Fruit fly (Drosophila melanogaster) whole organism, embryonic: Measurements from ENCODE around the gene Tm1.

Source experiments
- Aef1 ChIP-seq: fragments of 200-800 bp; sonication (Bioruptor generic); IDR thresholded peaks from 3 replicates; pipeline ENCODE4 v1.3.6; 2022; ENCODE audit warnings: missing biosample characterization, missing genetic modification characterization
- Antp ChIP-seq: fragments of 200-800 bp; sonication (Bioruptor generic); optimal IDR thresholded peaks from 3 replicates; lab custom pipeline; 2016; ENCODE audit warnings: missing biosample characterization, missing genetic modification characterization
- CG10267 ChIP-seq: fragments of 200-800 bp; sonication (Bioruptor generic); optimal IDR thresholded peaks from 2 replicates; lab custom pipeline; 2018; ENCODE audit warnings: missing biosample characterization, mild to moderate bottlenecking, missing genetic modification characterization, moderate library complexity
- CG12219 ChIP-seq: fragments of 200-800 bp; sonication (Bioruptor generic); optimal IDR thresholded peaks from 3 replicates; lab custom pipeline; 2018; ENCODE audit warnings: missing biosample characterization, mild to moderate bottlenecking, missing genetic modification characterization
- CG13123 ChIP-seq: fragments of 200-800 bp; sonication (Bioruptor generic); optimal IDR thresholded peaks from 2 replicates; lab custom pipeline; 2016; ENCODE audit warnings: missing biosample characterization, missing genetic modification characterization
- CG13775 ChIP-seq: fragments of 200-800 bp; sonication (Bioruptor generic); optimal IDR thresholded peaks from 3 replicates; lab custom pipeline; 2017; ENCODE audit warnings: missing biosample characterization, mild to moderate bottlenecking, missing genetic modification characterization
- CG15073 ChIP-seq: fragments of 200-800 bp; sonication (Bioruptor generic); optimal IDR thresholded peaks from 2 replicates; lab custom pipeline; 2016; ENCODE audit warnings: missing biosample characterization, missing genetic modification characterization
- CG1602 ChIP-seq: fragments of 200-800 bp; sonication (Bioruptor generic); optimal IDR thresholded peaks from 3 replicates; lab custom pipeline; 2016; ENCODE audit warnings: missing biosample characterization, missing genetic modification characterization
- CG17361 ChIP-seq: fragments of 200-800 bp; sonication (Bioruptor generic); IDR thresholded peaks from 3 replicates; pipeline ENCODE4 v1.3.6; 2022; ENCODE audit warnings: missing biosample characterization, missing genetic modification characterization
- CG17612 ChIP-seq: fragments of 200-800 bp; sonication (Bioruptor generic); IDR thresholded peaks from 2 replicates; pipeline ENCODE4 v1.3.6; 2022; ENCODE audit warnings: missing biosample characterization, missing genetic modification characterization
- CG17912 ChIP-seq: fragments of 200-800 bp; sonication (Bioruptor generic); optimal IDR thresholded peaks from 2 replicates; lab custom pipeline; 2018; ENCODE audit warnings: missing biosample characterization, mild to moderate bottlenecking, missing genetic modification characterization
- CG30403 ChIP-seq: fragments of 200-800 bp; sonication (Bioruptor generic); optimal IDR thresholded peaks from 3 replicates; lab custom pipeline; 2016; ENCODE audit warnings: missing biosample characterization, missing genetic modification characterization
- CG31224 ChIP-seq: fragments of 200-800 bp; sonication (Bioruptor generic); IDR thresholded peaks from 2 replicates; pipeline ENCODE4 v1.3.6; 2022; ENCODE audit warnings: missing biosample characterization, missing genetic modification characterization
- CG31388 ChIP-seq: fragments of 200-800 bp; sonication (Bioruptor generic); optimal IDR thresholded peaks from 2 replicates; lab custom pipeline; 2016; ENCODE audit warnings: missing biosample characterization, missing genetic modification characterization
- CG3281 ChIP-seq: fragments of 200-800 bp; sonication (Bioruptor generic); optimal IDR thresholded peaks from 3 replicates; lab custom pipeline; 2017; ENCODE audit warnings: missing biosample characterization, mild to moderate bottlenecking, missing genetic modification characterization
- CG42726 ChIP-seq: fragments of 200-800 bp; sonication (Bioruptor generic); IDR thresholded peaks from 2 replicates; pipeline ENCODE4 v1.3.6; 2022; ENCODE audit warnings: missing biosample characterization, missing genetic modification characterization; ENCODE audit not compliant: partially characterized antibody
- CG4404 ChIP-seq: fragments of 200-800 bp; sonication (Bioruptor generic); IDR thresholded peaks from 2 replicates; pipeline ENCODE4 v1.3.6; 2022; ENCODE audit warnings: missing biosample characterization, missing genetic modification characterization
- CG4617 ChIP-seq: fragments of 200-800 bp; sonication (Bioruptor generic); optimal IDR thresholded peaks from 3 replicates; lab custom pipeline; 2016; ENCODE audit warnings: missing biosample characterization, missing genetic modification characterization, borderline replicate concordance
- CG4707 ChIP-seq: fragments of 200-800 bp; sonication (Bioruptor generic); optimal IDR thresholded peaks from 2 replicates; lab custom pipeline; 2018; ENCODE audit warnings: missing biosample characterization, mild to moderate bottlenecking, missing genetic modification characterization, moderate library complexity
- CG6175 ChIP-seq: fragments of 200-800 bp; sonication (Bioruptor generic); IDR thresholded peaks from 3 replicates; pipeline ENCODE4 v1.3.6; 2022; ENCODE audit warnings: missing biosample characterization, missing genetic modification characterization
- CG6683 ChIP-seq: fragments of 200-800 bp; sonication (Bioruptor generic); optimal IDR thresholded peaks from 2 replicates; lab custom pipeline; 2017; ENCODE audit warnings: missing biosample characterization, mild to moderate bottlenecking, missing genetic modification characterization, missing genetic modification reagents
- CG7372 ChIP-seq: fragments of 200-800 bp; sonication (Bioruptor generic); IDR thresholded peaks from 2 replicates; pipeline ENCODE4 v1.3.6; 2022; ENCODE audit warnings: missing biosample characterization, missing genetic modification characterization
- CG8944 ChIP-seq: fragments of 200-800 bp; sonication (Bioruptor generic); optimal IDR thresholded peaks from 3 replicates; lab custom pipeline; 2016; ENCODE audit warnings: missing biosample characterization, missing genetic modification characterization
- Dbx ChIP-seq: fragments of 200-800 bp; sonication (Bioruptor generic); IDR thresholded peaks from 3 replicates; pipeline ENCODE4 v1.3.6; 2022; ENCODE audit warnings: missing biosample characterization, missing genetic modification characterization
- Dek ChIP-seq: fragments of 200-800 bp; sonication (Bioruptor generic); optimal IDR thresholded peaks from 3 replicates; lab custom pipeline; 2019; ENCODE audit warnings: missing biosample characterization, mild to moderate bottlenecking, missing genetic modification characterization, moderate library complexity
- Dll ChIP-seq: fragments of 200-800 bp; sonication (Bioruptor generic); IDR thresholded peaks from 4 replicates; pipeline ENCODE4 v1.3.6; 2022; ENCODE audit warnings: missing biosample characterization, missing genetic modification characterization; ENCODE audit not compliant: partially characterized antibody
- HLH4C ChIP-seq: fragments of 200-800 bp; sonication (Bioruptor generic); IDR thresholded peaks from 3 replicates; pipeline ENCODE4 v1.3.6; 2022; ENCODE audit warnings: missing biosample characterization, missing genetic modification characterization; ENCODE audit not compliant: partially characterized antibody
- Sry-β ChIP-seq: fragments of 200-800 bp; sonication (Bioruptor generic); optimal IDR thresholded peaks from 2 replicates; lab custom pipeline; 2018; ENCODE audit warnings: missing biosample characterization, mild to moderate bottlenecking, missing genetic modification characterization, moderate library complexity
- Sry-δ ChIP-seq: fragments of 200-800 bp; sonication (Bioruptor generic); optimal IDR thresholded peaks from 2 replicates; lab custom pipeline; 2016; ENCODE audit warnings: missing biosample characterization, missing genetic modification characterization
- Stat92E ChIP-seq, 3 experiments: fragments of >200 bp in 2 of 3; fragments of 200-800 bp in 1 of 3; sonication (Bioruptor generic) in 1 of 3; optimal IDR thresholded peaks; 2 replicates each; lab custom pipeline; 2017 to 2019; ENCODE audit warnings: missing biosample characterization in 3 of 3, missing genetic modification characterization in 3 of 3, mild to moderate bottlenecking in 1 of 3, moderate library complexity in 1 of 3
- Xrp1 ChIP-seq: fragments of 200-800 bp; sonication (Bioruptor generic); IDR thresholded peaks from 2 replicates; pipeline ENCODE4 v1.3.6; 2022; ENCODE audit warnings: missing biosample characterization, missing genetic modification characterization
- abd-A ChIP-seq: fragments of 200-800 bp; sonication (Bioruptor generic); optimal IDR thresholded peaks from 3 replicates; lab custom pipeline; 2019; ENCODE audit warnings: missing biosample characterization, mild to moderate bottlenecking, missing genetic modification characterization, moderate library complexity
- ash1 ChIP-seq: fragments of 200-800 bp; sonication (Bioruptor generic); optimal IDR thresholded peaks from 2 replicates; lab custom pipeline; 2018; ENCODE audit warnings: missing biosample characterization, mild to moderate bottlenecking, missing genetic modification characterization
- bbx ChIP-seq: fragments of 200-800 bp; sonication (Bioruptor generic); IDR thresholded peaks from 2 replicates; pipeline ENCODE4 v1.3.6; 2022; ENCODE audit warnings: missing biosample characterization, missing genetic modification characterization; ENCODE audit not compliant: partially characterized antibody
- cas ChIP-seq: fragments of 200-800 bp; sonication (Bioruptor generic); IDR thresholded peaks from 2 replicates; pipeline ENCODE4 v1.3.6; 2022; ENCODE audit warnings: missing biosample characterization, missing genetic modification characterization
- da ChIP-seq: fragments of 200-800 bp; sonication (Bioruptor generic); optimal IDR thresholded peaks from 2 replicates; lab custom pipeline; 2016; ENCODE audit warnings: missing biosample characterization, missing genetic modification characterization
- gce ChIP-seq: fragments of 200-800 bp; sonication (Bioruptor generic); IDR thresholded peaks from 3 replicates; pipeline ENCODE4 v1.3.6; 2022; ENCODE audit warnings: missing biosample characterization, missing genetic modification characterization
- kni ChIP-seq: fragments of 200-800 bp; sonication (Bioruptor generic); optimal IDR thresholded peaks from 3 replicates; lab custom pipeline; 2017; ENCODE audit warnings: mild to moderate bottlenecking, missing biosample characterization, missing genetic modification reagents, missing genetic modification characterization
- otp ChIP-seq: fragments of 200-800 bp; sonication (Bioruptor generic); IDR thresholded peaks from 3 replicates; pipeline ENCODE4, ENCODE4 v1.3.6; 2022; ENCODE audit warnings: missing biosample characterization, missing genetic modification characterization
- pan ChIP-seq, 4 experiments: fragments of >200 bp in 3 of 4; fragments of 200-800 bp in 1 of 4; sonication (Bioruptor generic) in 1 of 4; optimal IDR thresholded peaks in 3 of 4; IDR thresholded peaks in 1 of 4; 2 replicates each; pipeline versions ENCODE4 v1.3.6 to Lab custom; 2017 to 2022; ENCODE audit warnings: missing biosample characterization in 2 of 4, missing genetic modification characterization in 2 of 4, mixed read lengths in 1 of 4
- schlank ChIP-seq: fragments of 200-800 bp; sonication (Bioruptor generic); optimal IDR thresholded peaks from 2 replicates; lab custom pipeline; 2018; ENCODE audit warnings: missing biosample characterization, mild to moderate bottlenecking, missing genetic modification characterization
- seq ChIP-seq: fragments of 200-800 bp; sonication (Bioruptor generic); IDR thresholded peaks from 2 replicates; pipeline ENCODE4 v1.3.6; 2022; ENCODE audit warnings: missing biosample characterization, missing genetic modification characterization
- sob ChIP-seq: fragments of 200-800 bp; sonication (Bioruptor generic); IDR thresholded peaks from 2 replicates; pipeline ENCODE4 v1.3.6; 2022; ENCODE audit warnings: missing biosample characterization, missing genetic modification characterization
- ssp ChIP-seq: fragments of 200-800 bp; sonication (Bioruptor generic); IDR thresholded peaks from 2 replicates; pipeline ENCODE4 v1.3.6; 2022; ENCODE audit warnings: missing biosample characterization, missing genetic modification characterization
- toy ChIP-seq: fragments of 200-800 bp; sonication (Bioruptor generic); IDR thresholded peaks from 2 replicates; pipeline ENCODE4 v1.3.6; 2022; ENCODE audit warnings: missing biosample characterization, missing genetic modification characterization
- twi ChIP-seq: fragments of 200-800 bp; optimal IDR thresholded peaks from 2 replicates; lab custom pipeline; 2019; ENCODE audit warnings: missing biosample characterization, mild to moderate bottlenecking, missing genetic modification characterization, moderate library complexity
- vfl ChIP-seq: fragments of 200-800 bp; sonication (Bioruptor generic); optimal IDR thresholded peaks from 2 replicates; lab custom pipeline; 2016; ENCODE audit warnings: missing biosample characterization, missing genetic modification characterization
- vvl ChIP-seq: fragments of 200-800 bp; sonication (Bioruptor generic); IDR thresholded peaks from 2 replicates; pipeline ENCODE4 v1.3.6; 2022; ENCODE audit warnings: missing biosample characterization, missing genetic modification characterization

The Tm1 gene

DNA sequence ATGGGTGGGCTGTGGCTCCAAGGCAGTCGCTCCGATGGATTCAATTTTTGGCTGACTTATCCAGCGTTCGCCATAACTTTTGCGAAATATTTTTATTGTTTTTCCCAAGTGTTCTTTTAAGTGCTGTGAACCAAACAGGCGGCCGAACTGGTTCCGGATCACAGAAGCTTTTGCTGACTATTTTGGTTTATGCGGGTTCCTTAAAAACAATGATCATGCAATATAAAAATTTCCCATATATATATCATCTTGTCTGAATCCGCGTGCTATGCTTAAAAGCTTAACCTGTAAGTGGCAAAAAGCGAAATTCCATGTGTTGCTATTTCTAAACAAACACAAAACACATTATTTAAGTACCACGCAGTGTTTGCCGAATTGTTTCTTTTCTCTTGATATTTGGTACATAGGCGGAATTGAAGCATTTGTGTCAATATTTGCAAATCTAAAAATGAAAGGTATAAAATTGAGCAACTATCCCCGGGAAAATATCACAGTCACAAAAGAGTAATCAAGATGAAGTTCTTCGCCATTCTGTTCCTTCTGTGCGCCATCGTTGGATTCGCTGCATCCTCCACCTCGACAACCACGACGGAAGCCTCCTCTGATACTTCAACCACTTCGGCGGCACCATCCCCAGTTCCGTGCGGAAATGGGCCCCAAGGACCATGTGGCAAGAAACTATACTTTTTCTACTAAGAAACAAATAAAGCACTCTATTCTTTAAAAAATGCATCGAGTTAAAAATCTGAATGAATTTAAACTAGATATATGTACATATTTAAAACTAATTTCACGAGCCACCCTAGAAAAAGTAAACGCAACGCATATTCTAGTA, 42.1 kb downstream of the Tm1 start, which contains the start of the genes CG6276 and CG44040 (continued):
- TF ChIP-seq pan (optimal IDR thresholded peaks at IDR 0.05; lab: Kevin White, UChicago) (no peak), pan (GFP tag; optimal IDR thresholded peaks at IDR 0.05 in 1 of 2, IDR thresholded peaks at IDR 0.05 in 1 of 2) (peak in 1 of 2 experiments; percentile 49), CG13775 (GFP tag; lab: Kevin White, UChicago) (peak; percentile 48), CG6175 (no peak), CG31224 (GFP tag; lab: Robert Waterston, UW) (no peak), CG4707 (GFP tag; lab: Kevin White, UChicago) (no peak), toy (GFP tag; lab: Robert Waterston, UW) (no peak), kni (GFP tag; lab: Kevin White, UChicago) (no peak), da (GFP tag; lab: Kevin White, UChicago) (no peak), cas (no peak), Dll (GFP tag; lab: Robert Waterston, UW) (no peak), CG4404 (GFP tag; lab: Robert Waterston, UW) (peak; percentile 34; the same call in 1 of the 2 replicates), CG8944 (GFP tag; lab: Kevin White, UChicago) (peak; percentile 13), Dbx (GFP tag; lab: Robert Waterston, UW) (peak; percentile 40; the same call in 1 of the 3 replicates), Stat92E (GFP tag; optimal IDR thresholded peaks at IDR 0.05; lab: Kevin White, UChicago) (no peak), Sry-β (GFP tag; lab: Kevin White, UChicago) (no peak), HLH4C (no peak), vfl (peak; percentile 23), CG12219 (peak; percentile 22), CG31388 (GFP tag; lab: Kevin White, UChicago) (no peak), CG30403 (GFP tag; lab: Kevin White, UChicago) (peak; percentile 70), sob (GFP tag; lab: Robert Waterston, UW) (peak; percentile 56), CG1602 (GFP tag; lab: Kevin White, UChicago) (no peak), CG10267 (peak; percentile 13), gce (no peak), CG17912 (GFP tag; lab: Kevin White, UChicago) (peak; percentile 6), CG15073 (GFP tag; lab: Kevin White, UChicago) (no peak), schlank (tag; lab: Kevin White, UChicago) (peak; percentile 6), ssp (GFP tag; lab: Robert Waterston, UW) (no peak), CG4617 (GFP tag; lab: Kevin White, UChicago) (peak; percentile 24), CG42726 (GFP tag; lab: Robert Waterston, UW) (no peak), CG17612 (no peak), twi (tag; lab: Kevin White, UChicago) (no peak), vvl (peak; percentile 54), otp (0 out of 3 replicates have a peak, but pooled peaks have one; percentile 23), CG6683 (GFP tag; lab: Kevin White, UChicago) (peak; percentile 0), Aef1 (no peak), abd-A (tag; lab: Kevin White, UChicago) (no peak), bbx (GFP tag; lab: Robert Waterston, UW) (no peak), CG3281 (GFP tag; lab: Kevin White, UChicago) (peak; percentile 70), seq (no peak), Xrp1 (peak; percentile 52; the same call in 1 of the 2 replicates), Dek (peak; percentile 35), CG17361 (GFP tag; lab: Robert Waterston, UW) (peak; percentile 67), CG7372 (no peak), Sry-δ (GFP tag; lab: Kevin White, UChicago) (peak; percentile 15), CG13123 (GFP tag; lab: Kevin White, UChicago) (no peak), ash1 (GFP tag; lab: Kevin White, UChicago) (no peak), Antp (GFP tag; lab: Kevin White, UChicago) (peak; percentile 32)
